Worm (Caenorhabditis elegans) whole organism, L4/young adult: ENCODE data around the gene swm-1.

Source experiments
- W03F9.2 ChIP-seq: fragments of 150-350 bp; optimal IDR thresholded peaks from 2 replicates; lab custom pipeline; 2014; ENCODE audit warnings: missing biosample characterization, missing genetic modification characterization
- him-1 ChIP-seq: sonication (generic microtip); optimal IDR thresholded peaks from 2 replicates; lab custom pipeline; 2016; ENCODE audit warnings: missing genotype, missing genetic modification reagents, missing genetic modification characterization, missing compliant biosample characterization

DNA sequence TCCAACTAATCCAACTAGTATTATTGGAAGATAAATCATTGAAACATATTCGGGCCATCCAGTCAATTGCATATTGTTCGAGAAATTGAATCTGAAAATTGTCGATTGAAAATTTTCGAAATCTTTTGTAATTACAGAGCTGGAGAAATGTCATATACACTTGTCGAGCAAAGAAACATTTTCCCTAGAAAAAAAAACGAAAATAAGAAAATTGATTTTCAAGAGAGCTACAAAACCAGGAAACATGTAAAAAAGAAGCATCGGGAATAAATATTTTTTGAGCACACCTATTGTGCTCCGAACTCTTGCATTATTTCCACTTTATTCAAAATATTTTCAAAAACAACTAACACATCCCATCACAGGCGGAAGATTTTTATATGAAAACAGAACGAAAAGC, 46.4 kb upstream of the swm-1 start, which contains the start of gene frpr-6:
- TF ChIP-seq him-1 (tag; lab: Kevin White, UChicago), result no peak
- TF ChIP-seq W03F9.2 (tag; lab: Kevin White, UChicago), result no peak
